Worm (Caenorhabditis elegans) whole organism, midembryonic: ENCODE data around the gene efl-3.

Experiments used
- T22C8.4 ChIP-seq: fragments of 200-800 bp; sonication (Bioruptor generic); IDR thresholded peaks from 2 replicates; pipeline ENCODE4 v1.3.6; 2022; ENCODE audit warnings: missing genetic modification characterization, missing compliant biosample characterization
- cog-1 ChIP-seq: sonication (generic microtip); optimal IDR thresholded peaks from 2 replicates; lab custom pipeline; 2016; ENCODE audit warnings: missing genetic modification characterization, missing compliant biosample characterization
- flt-1 ChIP-seq: fragments of 200-800 bp; sonication (Bioruptor generic); IDR thresholded peaks from 2 replicates; pipeline ENCODE4 v1.3.6; 2022; ENCODE audit warnings: missing genetic modification characterization, missing compliant biosample characterization
- klf-2 ChIP-seq: fragments of 200-800 bp; sonication (Bioruptor generic); conservative IDR thresholded peaks from 2 replicates; pipeline ENCODE4 v1.3.6; 2022; ENCODE audit warnings: missing genetic modification reagents, missing genetic modification characterization, missing compliant biosample characterization
- med-1 ChIP-seq: sonication (generic microtip); optimal IDR thresholded peaks from 2 replicates; lab custom pipeline; 2017; ENCODE audit warnings: missing genetic modification characterization, mild to moderate bottlenecking, missing compliant biosample characterization, antibody characterized with exemption, missing genetic modification reagents; ENCODE audit not compliant: insufficient read depth
- ref-1 ChIP-seq: fragments of 200-800 bp; sonication (Bioruptor generic); conservative IDR thresholded peaks from 2 replicates; pipeline ENCODE4 v1.3.6; 2022; ENCODE audit warnings: missing genetic modification reagents, missing genetic modification characterization, missing compliant biosample characterization
- tab-1 ChIP-seq: fragments of 200-800 bp; sonication (Bioruptor generic); IDR thresholded peaks from 2 replicates; pipeline ENCODE4 v1.3.6; 2022; ENCODE audit warnings: missing genetic modification characterization, missing compliant biosample characterization
- ztf-23 ChIP-seq: fragments of 200-800 bp; sonication (Bioruptor generic); IDR thresholded peaks from 2 replicates; pipeline ENCODE4 v1.3.6; 2022; ENCODE audit warnings: missing genetic modification reagents, missing genetic modification characterization, missing compliant biosample characterization
- ztf-29 ChIP-seq: fragments of 200-800 bp; sonication (Bioruptor generic); IDR thresholded peaks from 2 replicates; pipeline ENCODE4 v1.3.6; 2022; ENCODE audit warnings: missing genetic modification reagents, missing genetic modification characterization, missing compliant biosample characterization

efl-3 gene

ce11 chrII:8456681-8457389 is 44.4 kb downstream of the efl-3 start:
- TF ChIP-seq ref-1 (no peak), T22C8.4 (no peak), ztf-29 (GFP tag; lab: Robert Waterston, UW) (no peak), flt-1 (GFP tag; lab: Robert Waterston, UW) (no peak), cog-1 (tag; lab: Kevin White, UChicago) (no peak), ztf-23 (no peak), tab-1 (GFP tag; lab: Robert Waterston, UW) (no peak), med-1 (no peak), klf-2 (GFP tag; lab: Robert Waterston, UW) (no peak)

ce11 chrII:8457438-8457837 is 45.0 kb downstream of the efl-3 start, which contains the start of gene zyg-9:
Gene zyg-9, plus strand, starts transcription at chrII:8457818.
- TF ChIP-seq ref-1 (no peak), ztf-23 (no peak), tab-1 (GFP tag; lab: Robert Waterston, UW) (no peak), klf-2 (GFP tag; lab: Robert Waterston, UW) (no peak), T22C8.4 (0 out of 2 replicates have a peak, but pooled peaks have one; percentile 14)

- no peak for TF ChIP-seq T22C8.4
- 0 out of 2 replicates have a peak, but pooled peaks have one; percentile 49 for TF ChIP-seq flt-1 (GFP tag; lab: Robert Waterston, UW)
Observed at ce11 chrII:8464448-8464898, 52.0 kb downstream of the efl-3 start, which contains the start of gene fars-3. Gene fars-3, plus strand, starts transcription at chrII:8464848.
